Worm (Caenorhabditis elegans) whole organism, midembryonic: ENCODE measurements around the gene C15F1.1.

ENCODE experiments used
- T22C8.4 ChIP-seq: fragments of 200-800 bp; sonication (Bioruptor generic); IDR thresholded peaks from 2 replicates; pipeline ENCODE4 v1.3.6; 2022; ENCODE audit warnings: missing genetic modification characterization, missing compliant biosample characterization
- cog-1 ChIP-seq: sonication (generic microtip); optimal IDR thresholded peaks from 2 replicates; lab custom pipeline; 2016; ENCODE audit warnings: missing genetic modification characterization, missing compliant biosample characterization
- flt-1 ChIP-seq: fragments of 200-800 bp; sonication (Bioruptor generic); IDR thresholded peaks from 2 replicates; pipeline ENCODE4 v1.3.6; 2022; ENCODE audit warnings: missing genetic modification characterization, missing compliant biosample characterization
- klf-2 ChIP-seq: fragments of 200-800 bp; sonication (Bioruptor generic); conservative IDR thresholded peaks from 2 replicates; pipeline ENCODE4 v1.3.6; 2022; ENCODE audit warnings: missing genetic modification reagents, missing genetic modification characterization, missing compliant biosample characterization
- ref-1 ChIP-seq: fragments of 200-800 bp; sonication (Bioruptor generic); conservative IDR thresholded peaks from 2 replicates; pipeline ENCODE4 v1.3.6; 2022; ENCODE audit warnings: missing genetic modification reagents, missing genetic modification characterization, missing compliant biosample characterization
- tab-1 ChIP-seq: fragments of 200-800 bp; sonication (Bioruptor generic); IDR thresholded peaks from 2 replicates; pipeline ENCODE4 v1.3.6; 2022; ENCODE audit warnings: missing genetic modification characterization, missing compliant biosample characterization
- ztf-23 ChIP-seq: fragments of 200-800 bp; sonication (Bioruptor generic); IDR thresholded peaks from 2 replicates; pipeline ENCODE4 v1.3.6; 2022; ENCODE audit warnings: missing genetic modification reagents, missing genetic modification characterization, missing compliant biosample characterization
- ztf-29 ChIP-seq: fragments of 200-800 bp; sonication (Bioruptor generic); IDR thresholded peaks from 2 replicates; pipeline ENCODE4 v1.3.6; 2022; ENCODE audit warnings: missing genetic modification reagents, missing genetic modification characterization, missing compliant biosample characterization

DNA sequence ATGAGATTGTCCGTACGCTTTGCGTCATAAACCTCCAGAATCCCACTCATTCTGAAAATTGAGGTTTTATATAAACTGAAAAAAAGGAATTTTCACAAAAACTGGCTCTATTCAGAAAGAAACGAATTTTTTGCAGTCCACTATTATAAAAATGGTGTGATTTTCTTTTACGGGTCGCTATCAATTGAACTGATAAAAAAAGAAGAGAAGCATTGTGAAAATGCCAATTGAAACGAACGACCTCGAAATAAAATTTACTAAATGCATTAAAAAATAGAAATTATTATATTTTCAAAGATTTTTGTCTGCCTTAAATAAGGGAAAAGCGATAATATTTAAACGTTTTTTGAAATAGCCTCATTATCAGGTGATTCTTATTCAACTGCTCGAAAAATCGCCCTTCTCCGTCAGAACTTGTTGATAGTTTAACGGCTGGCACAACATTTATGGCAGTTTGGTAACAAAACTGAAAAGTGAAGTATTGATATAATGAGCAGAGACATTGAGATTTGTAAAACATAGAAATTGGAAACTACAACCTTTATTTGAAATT is 17.4 kb upstream of the C15F1.1 start, which contains the start of gene art-1:
- TF ChIP-seq ztf-29 (GFP tag; lab: Robert Waterston, UW) = no peak
- TF ChIP-seq flt-1 (GFP tag; lab: Robert Waterston, UW) = no peak
- no peak for TF ChIP-seq cog-1 (tag; lab: Kevin White, UChicago)
- no peak for TF ChIP-seq ztf-23 (GFP tag; lab: Robert Waterston, UW)
- no peak for TF ChIP-seq klf-2 (GFP tag; lab: Robert Waterston, UW)
- no peak for TF ChIP-seq T22C8.4 (GFP tag; lab: Robert Waterston, UW)
- no peak for TF ChIP-seq ref-1 (GFP tag; lab: Robert Waterston, UW)
- no peak for TF ChIP-seq tab-1
